Worm (Caenorhabditis elegans): ENCODE data around the gene C03A3.1.

The C03A3.1 gene

DNA sequence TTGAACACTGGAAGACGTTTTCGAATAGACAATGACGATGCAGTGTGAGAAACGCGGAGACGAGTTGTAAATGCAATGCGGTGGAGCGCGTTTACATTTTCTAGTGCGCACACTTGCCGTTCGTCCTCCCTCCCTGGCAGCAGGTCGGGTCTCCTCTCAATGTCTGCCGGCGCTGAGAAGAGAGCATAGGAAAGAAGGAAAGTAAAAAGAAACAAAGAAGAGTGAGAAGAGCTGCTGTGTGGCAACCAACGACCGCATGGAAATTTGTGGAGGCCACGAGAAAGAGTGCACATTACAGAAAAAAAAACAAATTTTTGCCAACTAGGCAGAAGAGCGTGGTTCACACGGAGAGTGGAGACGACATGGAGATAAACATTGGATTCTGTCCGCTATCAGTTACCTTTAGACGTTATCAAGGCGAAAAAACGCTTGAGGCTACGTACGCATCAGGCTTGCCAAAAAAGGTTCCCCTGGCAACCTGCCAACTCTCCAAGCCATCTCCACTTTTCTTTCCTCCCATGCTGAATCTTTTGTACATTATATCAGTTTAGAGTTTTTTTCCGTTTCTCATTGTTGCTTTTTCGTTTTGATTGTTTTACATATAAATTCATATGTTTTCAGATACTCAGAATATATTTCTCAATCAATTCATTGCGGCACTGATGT, 42.6 kb downstream of the C03A3.1 start, which contains the start of the genes snrp-40.1 and F08G12.3:
Gene snrp-40.1, minus strand, starts transcription at position 143 of the 666 bp plus-strand sequence.
Gene F08G12.3, plus strand, starts transcription at position 616 of the 666 bp plus-strand sequence.
- TF ChIP-seq unc-55 (GFP tag; optimal IDR thresholded peaks at IDR 0.05) (peak; percentile 87), ceh-16 (tag; optimal IDR thresholded peaks at IDR 0.05) (no peak), ceh-82 (tag; optimal IDR thresholded peaks at IDR 0.05) (no peak), mdl-1 (tag; optimal IDR thresholded peaks at IDR 0.05) (peak; percentile 20 to 53), ztf-1 (GFP tag; conservative IDR thresholded peaks at IDR 0.05) (no peak), sma-9 (GFP tag; optimal IDR thresholded peaks at IDR 0.05) (peak; percentile 82), sma-9 (tag; optimal IDR thresholded peaks at IDR 0.05) (no peak), sem-4 (tag; optimal IDR thresholded peaks at IDR 0.05) (peak; percentile 62), elt-3 (tag; optimal IDR thresholded peaks at IDR 0.05) (no peak), lsy-2 (tag; optimal IDR thresholded peaks at IDR 0.05) (peak; percentile 36 to 78), unc-39 (tag; optimal IDR thresholded peaks at IDR 0.05) (no peak), R02D3.7 (tag; optimal IDR thresholded peaks at IDR 0.05) (no peak), nhr-12 (tag; optimal IDR thresholded peaks at IDR 0.05) (no peak), nhr-11 (tag; optimal IDR thresholded peaks at IDR 0.05) (no peak), ZK546.5 (tag; optimal IDR thresholded peaks at IDR 0.05) (no peak), crh-2 (tag; optimal IDR thresholded peaks at IDR 0.05) (peak; percentile 89), nhr-23 (tag; optimal IDR thresholded peaks at IDR 0.05) (no peak), C34F6.9 (tag; optimal IDR thresholded peaks at IDR 0.05) (peak; percentile 94), unc-62 (GFP tag; optimal IDR thresholded peaks at IDR 0.05) (no peak), dmd-4 (tag; optimal IDR thresholded peaks at IDR 0.05) (no peak), nhr-6 (tag; optimal IDR thresholded peaks at IDR 0.05) (peak; percentile 18), lin-11 (tag; optimal IDR thresholded peaks at IDR 0.05) (peak; percentile 61), fos-1 (tag; optimal IDR thresholded peaks at IDR 0.05) (peak; percentile 86), F13H6.1 (tag; optimal IDR thresholded peaks at IDR 0.05) (peak; percentile 89), blmp-1 (tag; optimal IDR thresholded peaks at IDR 0.05; ENCODE audit: insufficient read depth) (no peak), sma-3 (GFP tag; optimal IDR thresholded peaks at IDR 0.05) (peak; percentile 59), lin-39 (tag; optimal IDR thresholded peaks at IDR 0.05) (no peak), zag-1 (tag; optimal IDR thresholded peaks at IDR 0.05) (peak; percentile 71), lin-13 (GFP tag; optimal IDR thresholded peaks at IDR 0.05) (peak; percentile 85), nhr-21 (tag; optimal IDR thresholded peaks at IDR 0.05) (peak; percentile 37), ztf-4 (tag; optimal IDR thresholded peaks at IDR 0.05) (peak; percentile 59), egl-27 (tag; optimal IDR thresholded peaks at IDR 0.05) (no peak), nhr-10 (tag; optimal IDR thresholded peaks at IDR 0.05) (no peak), nhr-237 (tag; optimal IDR thresholded peaks at IDR 0.05) (no peak), gmeb-1 (tag; optimal IDR thresholded peaks at IDR 0.05) (peak; percentile 46), nhr-77 (tag; optimal IDR thresholded peaks at IDR 0.05) (no peak), nhr-129 (tag; optimal IDR thresholded peaks at IDR 0.05) (peak; percentile 90), mbf-1 (tag; optimal IDR thresholded peaks at IDR 0.05) (no peak), snpc-4 (tag; optimal IDR thresholded peaks at IDR 0.05) (peak; percentile 72), mab-5 (tag; optimal IDR thresholded peaks at IDR 0.05) (peak; percentile 59), skn-1 (tag; optimal IDR thresholded peaks at IDR 0.05) (no peak), Y55F3AM.14 (GFP tag; optimal IDR thresholded peaks at IDR 0.05) (peak; percentile 31), peb-1 (tag; optimal IDR thresholded peaks at IDR 0.05) (peak; percentile 87), nhr-25 (tag; optimal IDR thresholded peaks at IDR 0.05) (peak; percentile 78), alr-1 (tag; optimal IDR thresholded peaks at IDR 0.05) (no peak)

DNA sequence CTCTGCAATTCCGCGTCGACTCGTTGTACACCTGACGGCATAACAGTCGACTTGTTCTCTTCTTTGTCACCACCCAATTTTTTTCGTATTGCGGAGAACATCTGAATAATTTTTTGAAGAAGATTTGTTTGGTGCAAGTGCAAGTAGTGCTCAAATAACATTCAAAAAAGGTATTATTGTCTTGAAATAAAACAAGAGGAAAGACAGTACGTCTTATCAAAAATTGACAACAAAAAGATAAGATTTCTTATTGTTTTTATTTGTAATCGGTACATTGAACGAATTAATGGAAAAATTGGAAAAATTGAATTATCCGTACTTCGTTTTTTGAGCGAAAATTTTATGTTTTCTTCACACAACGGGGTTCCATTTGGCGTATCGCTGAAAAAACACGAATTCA, 48.6 kb downstream of the C03A3.1 start, which contains the start of gene F08G12.1:
Gene F08G12.1, minus strand, starts transcription at position 101 of the 400 bp plus-strand sequence.
- TF ChIP-seq elt-1 (tag; optimal IDR thresholded peaks at IDR 0.05) (no peak), peb-1 (tag; optimal IDR thresholded peaks at IDR 0.05) (no peak), unc-55 (GFP tag; optimal IDR thresholded peaks at IDR 0.05) (no peak), nhr-237 (tag; optimal IDR thresholded peaks at IDR 0.05) (no peak), elt-3 (tag; optimal IDR thresholded peaks at IDR 0.05) (no peak), alr-1 (tag; optimal IDR thresholded peaks at IDR 0.05) (no peak), mab-5 (tag; optimal IDR thresholded peaks at IDR 0.05) (no peak), nhr-77 (tag; optimal IDR thresholded peaks at IDR 0.05) (no peak), ama-1 (optimal IDR thresholded peaks at IDR 0.05) (no peak), ceh-82 (tag; optimal IDR thresholded peaks at IDR 0.05) (no peak), mbf-1 (tag; optimal IDR thresholded peaks at IDR 0.05) (no peak), ZK546.5 (tag; optimal IDR thresholded peaks at IDR 0.05) (no peak), nhr-21 (tag; optimal IDR thresholded peaks at IDR 0.05) (no peak), nhr-129 (tag; optimal IDR thresholded peaks at IDR 0.05) (no peak), fos-1 (tag; optimal IDR thresholded peaks at IDR 0.05) (no peak), Y55F3AM.14 (GFP tag; optimal IDR thresholded peaks at IDR 0.05) (no peak)
